Fruit fly (Drosophila melanogaster) whole organism, wandering third instar larva: ENCODE measurements around the gene RpS13.

Experiments used
- Abd-B ChIP-seq: fragments of >200 bp; optimal IDR thresholded peaks from 2 replicates; lab custom pipeline; 2017; ENCODE audit warnings: missing biosample characterization, missing genetic modification characterization
- CG32264 ChIP-seq: fragments of 200-800 bp; sonication (Bioruptor generic); optimal IDR thresholded peaks from 2 replicates; lab custom pipeline; 2016; ENCODE audit warnings: missing biosample characterization, missing genetic modification characterization
- CG9705 ChIP-seq: fragments of 200-800 bp; sonication (Bioruptor generic); optimal IDR thresholded peaks from 2 replicates; lab custom pipeline; 2018; ENCODE audit warnings: missing biosample characterization, mild to moderate bottlenecking, missing genetic modification characterization
- CrebA ChIP-seq: fragments of 200-800 bp; sonication (Bioruptor generic); optimal IDR thresholded peaks from 2 replicates; lab custom pipeline; 2016; ENCODE audit warnings: missing biosample characterization, mild to moderate bottlenecking, missing genetic modification characterization, borderline replicate concordance
- Dfd ChIP-seq: fragments of >200 bp; optimal IDR thresholded peaks from 2 replicates; lab custom pipeline; 2017; ENCODE audit warnings: missing biosample characterization, missing genetic modification characterization
- Dif ChIP-seq: fragments of 200-275, 200-300 bp; sonication (Bioruptor generic); optimal IDR thresholded peaks from 2 replicates; lab custom pipeline; 2018; ENCODE audit warnings: missing biosample characterization, missing genetic modification characterization; ENCODE audit not compliant: partially characterized antibody
- GATAd ChIP-seq: sonication (Bioruptor generic); optimal IDR thresholded peaks from 2 replicates; lab custom pipeline; 2016; ENCODE audit warnings: missing biosample characterization, missing genetic modification characterization
- HLH106 ChIP-seq: fragments of 200-800 bp; optimal IDR thresholded peaks from 3 replicates; lab custom pipeline; 2019; ENCODE audit warnings: missing biosample characterization, mild to moderate bottlenecking, missing genetic modification characterization, moderate library complexity
- Hnf4 ChIP-seq: fragments of 200-800 bp; sonication (Bioruptor generic); optimal IDR thresholded peaks from 2 replicates; lab custom pipeline; 2016; ENCODE audit warnings: missing biosample characterization, mild to moderate bottlenecking, missing genetic modification characterization
- Hr78 ChIP-seq: fragments of >200 bp; optimal IDR thresholded peaks from 2 replicates; lab custom pipeline; 2017; ENCODE audit warnings: missing biosample characterization, missing genetic modification characterization
- Hr83 ChIP-seq: fragments of 200-300 bp; sonication (Bioruptor generic); optimal IDR thresholded peaks from 2 replicates; lab custom pipeline; 2016; ENCODE audit warnings: missing biosample characterization, mild to moderate bottlenecking, missing genetic modification characterization, moderate library complexity; ENCODE audit not compliant: poor library complexity, severe bottlenecking
- Jra ChIP-seq: sonication (Bioruptor generic); optimal IDR thresholded peaks from 2 replicates; lab custom pipeline; 2016; ENCODE audit warnings: missing biosample characterization, missing genetic modification characterization
- Mio ChIP-seq: sonication (Bioruptor generic); optimal IDR thresholded peaks from 2 replicates; lab custom pipeline; 2016; ENCODE audit warnings: missing biosample characterization, missing genetic modification characterization
- Myc ChIP-seq: fragments of >200 bp; optimal IDR thresholded peaks from 2 replicates; lab custom pipeline; 2017
- N ChIP-seq: fragments of >200 bp; optimal IDR thresholded peaks from 2 replicates; lab custom pipeline; 2018; ENCODE audit warnings: missing biosample characterization, missing external identifiers, missing genetic modification characterization
- OdsH ChIP-seq: fragments of 200-800 bp; sonication (Bioruptor generic); optimal IDR thresholded peaks from 2 replicates; lab custom pipeline; 2016; ENCODE audit warnings: missing biosample characterization, mild to moderate bottlenecking, missing genetic modification characterization
- Rel ChIP-seq, 2 experiments: fragments of 200-800 bp; sonication (Bioruptor generic) in 1 of 2; optimal IDR thresholded peaks; 2 replicates in 1 of 2; 3 replicates in 1 of 2; lab custom pipeline; 2016 to 2019; ENCODE audit warnings: mild to moderate bottlenecking in 2 of 2, missing biosample characterization in 2 of 2, missing genetic modification characterization in 2 of 2, moderate library complexity in 1 of 2
- Sp1 ChIP-seq: fragments of 200-800 bp; sonication (Bioruptor generic); optimal IDR thresholded peaks from 3 replicates; lab custom pipeline; 2019; ENCODE audit warnings: missing biosample characterization, mild to moderate bottlenecking, missing genetic modification characterization, moderate library complexity
- Vsx2 ChIP-seq: fragments of 200-300, 225-300 bp; sonication (Bioruptor generic); optimal IDR thresholded peaks from 2 replicates; lab custom pipeline; 2018; ENCODE audit warnings: missing biosample characterization, missing genetic modification characterization; ENCODE audit not compliant: partially characterized antibody
- br ChIP-seq: fragments of 200-800 bp; sonication (Bioruptor generic); optimal IDR thresholded peaks from 2 replicates; lab custom pipeline; 2016; ENCODE audit warnings: missing biosample characterization, missing genetic modification characterization
- brk ChIP-seq: fragments of 200-800 bp; sonication (Bioruptor generic); optimal IDR thresholded peaks from 2 replicates; lab custom pipeline; 2016; ENCODE audit warnings: missing biosample characterization, mild to moderate bottlenecking, missing genetic modification characterization
- dl ChIP-seq, 2 experiments: fragments of 175-275, 200-275 bp in 1 of 2; fragments of 200-275 bp in 1 of 2; sonication (Bioruptor generic); optimal IDR thresholded peaks; lab custom pipeline; 2018; ENCODE audit warnings: mild to moderate bottlenecking in 2 of 2, missing biosample characterization in 2 of 2, missing genetic modification characterization in 2 of 2, moderate library complexity in 2 of 2; ENCODE audit not compliant: partially characterized antibody in 2 of 2, insufficient read depth in 1 of 2
- dmrt93B ChIP-seq: fragments of 200-800 bp; sonication (Bioruptor generic); optimal IDR thresholded peaks from 2 replicates; lab custom pipeline; 2018; ENCODE audit warnings: missing biosample characterization, mild to moderate bottlenecking, missing genetic modification characterization
- dsf ChIP-seq: sonication (Bioruptor generic); optimal IDR thresholded peaks from 2 replicates; lab custom pipeline; 2016; ENCODE audit warnings: missing biosample characterization, missing genetic modification characterization, borderline replicate concordance
- ey ChIP-seq: fragments of 200-800 bp; sonication (Bioruptor generic); optimal IDR thresholded peaks from 2 replicates; lab custom pipeline; 2016; ENCODE audit warnings: missing biosample characterization, missing genetic modification characterization
- foxo ChIP-seq, 2 experiments: fragments of 200-800 bp; sonication (Bioruptor generic); optimal IDR thresholded peaks; 2 replicates in 1 of 2; 3 replicates in 1 of 2; lab custom pipeline; 2016 to 2017; ENCODE audit warnings: missing biosample characterization in 2 of 2, missing genetic modification characterization in 2 of 2
- fru ChIP-seq: fragments of 200-800 bp; sonication (Bioruptor generic); optimal IDR thresholded peaks from 3 replicates; lab custom pipeline; 2016; ENCODE audit warnings: missing biosample characterization, mild to moderate bottlenecking, missing genetic modification characterization
- h ChIP-seq: fragments of 200-800 bp; sonication (Bioruptor generic); optimal IDR thresholded peaks from 3 replicates; lab custom pipeline; 2016; ENCODE audit warnings: missing biosample characterization, mild to moderate bottlenecking, missing genetic modification characterization
- jim ChIP-seq: fragments of 175-275, 200-325 bp; sonication (Bioruptor generic); optimal IDR thresholded peaks from 2 replicates; lab custom pipeline; 2016; ENCODE audit warnings: missing biosample characterization, mild to moderate bottlenecking, missing genetic modification characterization
- lola ChIP-seq: fragments of >200 bp; optimal IDR thresholded peaks from 2 replicates; lab custom pipeline; 2017; ENCODE audit warnings: missing biosample characterization, missing genetic modification characterization
- pan ChIP-seq: fragments of >200 bp; optimal IDR thresholded peaks from 2 replicates; lab custom pipeline; 2017
- psq ChIP-seq: fragments of 200-800 bp; sonication (Bioruptor generic); optimal IDR thresholded peaks from 3 replicates; lab custom pipeline; 2017; ENCODE audit warnings: missing biosample characterization, mild to moderate bottlenecking, missing genetic modification characterization, moderate library complexity
- rgr ChIP-seq: fragments of 200-800 bp; sonication (Bioruptor generic); optimal IDR thresholded peaks from 3 replicates; lab custom pipeline; 2016; ENCODE audit warnings: missing biosample characterization, mild to moderate bottlenecking, missing genetic modification characterization
- sage ChIP-seq: fragments of 200-800 bp; sonication (Bioruptor generic); optimal IDR thresholded peaks from 2 replicates; lab custom pipeline; 2016; ENCODE audit warnings: missing biosample characterization, mild to moderate bottlenecking, missing genetic modification characterization
- sv ChIP-seq: fragments of 200-800 bp; sonication (Bioruptor generic); optimal IDR thresholded peaks from 3 replicates; lab custom pipeline; 2016; ENCODE audit warnings: missing biosample characterization, missing genetic modification characterization
- tai ChIP-seq: sonication (Bioruptor generic); optimal IDR thresholded peaks from 2 replicates; lab custom pipeline; 2016; ENCODE audit warnings: missing biosample characterization, missing genetic modification characterization
- usp ChIP-seq: fragments of >200 bp; optimal IDR thresholded peaks from 2 replicates; lab custom pipeline; 2017; ENCODE audit warnings: missing biosample characterization, missing genetic modification characterization
- woc ChIP-seq: sonication (Bioruptor generic); optimal IDR thresholded peaks from 2 replicates; lab custom pipeline; 2016; ENCODE audit warnings: missing biosample characterization, mild to moderate bottlenecking, missing genetic modification characterization

RpS13 gene

dm6 chr2L:8362955-8363285 lies 1.5 kb downstream of the RpS13 start:
- TF ChIP-seq Jra (GFP tag; lab: Kevin White, UChicago) (no peak), h (GFP tag; lab: Kevin White, UChicago) (no peak), Dif (no peak), N (no peak), Dfd (no peak), dl (GFP tag; optimal IDR thresholded peaks at IDR 0.05; lab: Kevin White, UChicago; ENCODE audit: insufficient read depth in 1 of 2, partially characterized antibody in 2 of 2) (no peak), psq (GFP tag; lab: Kevin White, UChicago) (no peak), fru (no peak), Vsx2 (GFP tag; lab: Kevin White, UChicago) (no peak)
- TF ChIP-seq, all 38 proteins: peak for 0

dm6 chr2L:8362273-8362954 lies 2.0 kb downstream of the RpS13 start, which contains the start of gene CG7627:
CG7627 (minus strand) TSS chr2L:8362469.
- TF ChIP-seq lola (GFP tag; lab: Kevin White, UChicago) (no peak), br (GFP tag; lab: Kevin White, UChicago) (peak; percentile 85), Hr78 (no peak), sage (GFP tag; lab: Kevin White, UChicago) (peak; percentile 48), Vsx2 (GFP tag; lab: Kevin White, UChicago) (peak; percentile 49), fru (peak; percentile 89), woc (GFP tag; lab: Kevin White, UChicago) (peak; percentile 93), Hnf4 (GFP tag; lab: Kevin White, UChicago) (peak; percentile 86), ey (GFP tag; lab: Kevin White, UChicago) (peak; percentile 90), dmrt93B (peak; percentile 66), foxo (GFP tag; optimal IDR thresholded peaks at IDR 0.05; lab: Kevin White, UChicago) (peak in 1 of 2 experiments; percentile 90), pan (lab: Kevin White, UChicago) (no peak), Myc (lab: Kevin White, UChicago) (no peak), jim (GFP tag; lab: Kevin White, UChicago) (no peak), Abd-B (GFP tag; lab: Kevin White, UChicago) (no peak), h (GFP tag; lab: Kevin White, UChicago) (peak; percentile 89), CG32264 (GFP tag; lab: Kevin White, UChicago) (peak; percentile 62), Dfd (no peak), HLH106 (tag; lab: Kevin White, UChicago) (peak; percentile 80), CrebA (GFP tag; lab: Kevin White, UChicago) (no peak), CG9705 (GFP tag; lab: Kevin White, UChicago) (peak; percentile 53), Sp1 (GFP tag; lab: Kevin White, UChicago) (peak; percentile 74), dsf (GFP tag; lab: Kevin White, UChicago) (no peak), usp (GFP tag; lab: Kevin White, UChicago) (no peak), GATAd (GFP tag; lab: Kevin White, UChicago) (no peak), N (no peak), Mio (GFP tag; lab: Kevin White, UChicago) (no peak), brk (peak; percentile 72), sv (GFP tag; lab: Kevin White, UChicago) (peak; percentile 66), Rel (GFP tag; optimal IDR thresholded peaks at IDR 0.05; lab: Kevin White, UChicago) (no peak), Rel (tag; optimal IDR thresholded peaks at IDR 0.05; lab: Kevin White, UChicago) (peak; percentile 41), Jra (GFP tag; lab: Kevin White, UChicago) (peak; percentile 83), rgr (peak; percentile 86), Dif (peak; percentile 33), Hr83 (GFP tag; lab: Kevin White, UChicago) (peak; percentile 49), dl (GFP tag; optimal IDR thresholded peaks at IDR 0.05; lab: Kevin White, UChicago; ENCODE audit: insufficient read depth in 1 of 2, partially characterized antibody in 2 of 2) (no peak), tai (GFP tag; lab: Kevin White, UChicago) (peak; percentile 63), OdsH (GFP tag; lab: Kevin White, UChicago) (peak; percentile 91), psq (GFP tag; lab: Kevin White, UChicago) (peak; percentile 82)
